Worm (Caenorhabditis elegans) whole organism, midembryonic: Measurements from ENCODE around the gene F17C11.4.

Source experiments
- T22C8.4 ChIP-seq: fragments of 200-800 bp; sonication (Bioruptor generic); IDR thresholded peaks from 2 replicates; pipeline ENCODE4 v1.3.6; 2022; ENCODE audit warnings: missing genetic modification characterization, missing compliant biosample characterization
- cog-1 ChIP-seq: sonication (generic microtip); optimal IDR thresholded peaks from 2 replicates; lab custom pipeline; 2016; ENCODE audit warnings: missing genetic modification characterization, missing compliant biosample characterization
- flt-1 ChIP-seq: fragments of 200-800 bp; sonication (Bioruptor generic); IDR thresholded peaks from 2 replicates; pipeline ENCODE4 v1.3.6; 2022; ENCODE audit warnings: missing genetic modification characterization, missing compliant biosample characterization
- klf-2 ChIP-seq: fragments of 200-800 bp; sonication (Bioruptor generic); conservative IDR thresholded peaks from 2 replicates; pipeline ENCODE4 v1.3.6; 2022; ENCODE audit warnings: missing genetic modification reagents, missing genetic modification characterization, missing compliant biosample characterization
- med-1 ChIP-seq: sonication (generic microtip); optimal IDR thresholded peaks from 2 replicates; lab custom pipeline; 2017; ENCODE audit warnings: missing genetic modification characterization, mild to moderate bottlenecking, missing compliant biosample characterization, antibody characterized with exemption, missing genetic modification reagents; ENCODE audit not compliant: insufficient read depth
- ref-1 ChIP-seq: fragments of 200-800 bp; sonication (Bioruptor generic); conservative IDR thresholded peaks from 2 replicates; pipeline ENCODE4 v1.3.6; 2022; ENCODE audit warnings: missing genetic modification reagents, missing genetic modification characterization, missing compliant biosample characterization
- tab-1 ChIP-seq: fragments of 200-800 bp; sonication (Bioruptor generic); IDR thresholded peaks from 2 replicates; pipeline ENCODE4 v1.3.6; 2022; ENCODE audit warnings: missing genetic modification characterization, missing compliant biosample characterization
- ztf-23 ChIP-seq: fragments of 200-800 bp; sonication (Bioruptor generic); IDR thresholded peaks from 2 replicates; pipeline ENCODE4 v1.3.6; 2022; ENCODE audit warnings: missing genetic modification reagents, missing genetic modification characterization, missing compliant biosample characterization
- ztf-29 ChIP-seq: fragments of 200-800 bp; sonication (Bioruptor generic); IDR thresholded peaks from 2 replicates; pipeline ENCODE4 v1.3.6; 2022; ENCODE audit warnings: missing genetic modification reagents, missing genetic modification characterization, missing compliant biosample characterization

Gene F17C11.4

ce11 chrV:10951655-10952278 is at the start of gene F17C11.4:
Gene F17C11.4 (plus strand): TSS chrV:10951860.
- TF ChIP-seq klf-2: no peak
- peak; percentile 34; the same call in 1 of the 2 replicates for TF ChIP-seq ztf-23

ce11 chrV:10902682-10903081 is 49.0 kb upstream of the F17C11.4 start, which contains the start of gene F32D8.8:
Gene F32D8.8 (minus strand): TSS chrV:10902782.
- no peak for TF ChIP-seq ztf-23
- no peak for TF ChIP-seq klf-2
- TF ChIP-seq tab-1 (GFP tag; lab: Robert Waterston, UW): no peak
- no peak for TF ChIP-seq T22C8.4 (GFP tag; lab: Robert Waterston, UW)
- TF ChIP-seq flt-1: no peak
- TF ChIP-seq med-1: no peak
- TF ChIP-seq ztf-29 (GFP tag; lab: Robert Waterston, UW): no peak
- TF ChIP-seq cog-1: no peak
- no peak for TF ChIP-seq ref-1 (GFP tag; lab: Robert Waterston, UW)

- TF ChIP-seq tab-1 (GFP tag; lab: Robert Waterston, UW) (no peak), cog-1 (no peak), ref-1 (GFP tag; lab: Robert Waterston, UW) (no peak)
Observed at ce11 chrV:10903748-10904147, 47.9 kb upstream of the F17C11.4 start, which contains the start of gene F32D8.15. Gene F32D8.15 (plus strand): TSS chrV:10904048.

- TF ChIP-seq med-1 (no peak), ref-1 (GFP tag; lab: Robert Waterston, UW) (no peak)
Observed at ce11 chrV:10904795-10905194, 46.9 kb upstream of the F17C11.4 start.

ce11 chrV:10909071-10909470 is 42.6 kb upstream of the F17C11.4 start, which contains the start of gene zzz-1:
Gene zzz-1 (minus strand): TSS chrV:10909171.
- TF ChIP-seq flt-1 (no peak), cog-1 (no peak), klf-2 (no peak), ztf-29 (GFP tag; lab: Robert Waterston, UW) (no peak), ref-1 (GFP tag; lab: Robert Waterston, UW) (no peak), med-1 (no peak), tab-1 (GFP tag; lab: Robert Waterston, UW) (no peak), ztf-23 (no peak), T22C8.4 (GFP tag; lab: Robert Waterston, UW) (no peak)

ce11 chrV:10909959-10910358 is 41.7 kb upstream of the F17C11.4 start:
- TF ChIP-seq klf-2 (no peak), T22C8.4 (GFP tag; lab: Robert Waterston, UW) (no peak), cog-1 (no peak), flt-1 (no peak), ztf-29 (GFP tag; lab: Robert Waterston, UW) (no peak), tab-1 (GFP tag; lab: Robert Waterston, UW) (no peak), med-1 (no peak), ref-1 (GFP tag; lab: Robert Waterston, UW) (no peak), ztf-23 (no peak)

ce11 chrV:10915922-10916321 is 35.7 kb upstream of the F17C11.4 start:
- TF ChIP-seq klf-2: no peak
- no peak for TF ChIP-seq ztf-29 (GFP tag; lab: Robert Waterston, UW)
- TF ChIP-seq T22C8.4 (GFP tag; lab: Robert Waterston, UW): no peak
- TF ChIP-seq tab-1 (GFP tag; lab: Robert Waterston, UW): no peak
- TF ChIP-seq ztf-23: no peak
- no peak for TF ChIP-seq cog-1
- TF ChIP-seq med-1: no peak
- TF ChIP-seq flt-1: no peak
- no peak for TF ChIP-seq ref-1 (GFP tag; lab: Robert Waterston, UW)

- TF ChIP-seq T22C8.4 (GFP tag; lab: Robert Waterston, UW) (no peak), klf-2 (no peak), tab-1 (GFP tag; lab: Robert Waterston, UW) (no peak), ztf-29 (GFP tag; lab: Robert Waterston, UW) (no peak), flt-1 (no peak), med-1 (no peak), ztf-23 (no peak), ref-1 (GFP tag; lab: Robert Waterston, UW) (no peak), cog-1 (no peak)
Observed at ce11 chrV:10918373-10918772, 33.3 kb upstream of the F17C11.4 start, which contains the start of gene F58B4.2. Gene F58B4.2 (minus strand): TSS chrV:10918473.

- TF ChIP-seq med-1 (no peak), flt-1 (no peak), cog-1 (no peak), ztf-23 (no peak), ztf-29 (GFP tag; lab: Robert Waterston, UW) (no peak), klf-2 (no peak), T22C8.4 (GFP tag; lab: Robert Waterston, UW) (no peak), ref-1 (GFP tag; lab: Robert Waterston, UW) (no peak), tab-1 (GFP tag; lab: Robert Waterston, UW) (no peak)
Observed at ce11 chrV:10921747-10922146, 29.9 kb upstream of the F17C11.4 start, which contains the start of gene nas-31. Gene nas-31 (minus strand): TSS chrV:10921847.

ce11 chrV:10923229-10923628 is 28.4 kb upstream of the F17C11.4 start, which contains the start of gene F58B4.7:
Gene F58B4.7 (minus strand): TSS chrV:10923329.
- no peak for TF ChIP-seq tab-1 (GFP tag; lab: Robert Waterston, UW)
- no peak for TF ChIP-seq T22C8.4 (GFP tag; lab: Robert Waterston, UW)
- no peak for TF ChIP-seq flt-1
- TF ChIP-seq ztf-29 (GFP tag; lab: Robert Waterston, UW): no peak
- no peak for TF ChIP-seq klf-2
- TF ChIP-seq ref-1 (GFP tag; lab: Robert Waterston, UW): no peak
- TF ChIP-seq ztf-23: no peak
- TF ChIP-seq med-1: no peak
- no peak for TF ChIP-seq cog-1

ce11 chrV:10924731-10925130 is 26.9 kb upstream of the F17C11.4 start, which contains the start of gene F58B4.6:
Gene F58B4.6 (plus strand): TSS chrV:10925031.
- no peak for TF ChIP-seq med-1
- TF ChIP-seq tab-1 (GFP tag; lab: Robert Waterston, UW): no peak
- TF ChIP-seq flt-1: no peak
- no peak for TF ChIP-seq ztf-29 (GFP tag; lab: Robert Waterston, UW)
- TF ChIP-seq cog-1: no peak
- TF ChIP-seq ztf-23: no peak
- TF ChIP-seq ref-1 (GFP tag; lab: Robert Waterston, UW): no peak
- TF ChIP-seq T22C8.4 (GFP tag; lab: Robert Waterston, UW): no peak
- TF ChIP-seq klf-2: no peak
